Worm (Caenorhabditis elegans) whole organism, young adult: ENCODE results near the gene T10G3.8.

ENCODE experiments used
- C06A6.2 ChIP-seq: fragments of 200-800 bp; sonication (Bioruptor generic); conservative IDR thresholded peaks from 2 replicates; pipeline ENCODE4 v1.3.6; 2022; ENCODE audit warnings: missing genetic modification characterization, missing compliant biosample characterization
- F22D6.2 ChIP-seq: sonication (generic microtip); optimal IDR thresholded peaks from 2 replicates; lab custom pipeline; 2016; ENCODE audit warnings: mild to moderate bottlenecking, missing genetic modification characterization, missing compliant biosample characterization
- F33H1.4 ChIP-seq: fragments of 200-800 bp; sonication (Bioruptor generic); IDR thresholded peaks from 2 replicates; pipeline ENCODE4 v1.3.6; 2022; ENCODE audit warnings: missing genetic modification reagents, missing genetic modification characterization, missing compliant biosample characterization
- F55B11.4 ChIP-seq: sonication (generic microtip); optimal IDR thresholded peaks from 2 replicates; lab custom pipeline; 2016; ENCODE audit warnings: missing compliant biosample characterization, missing genetic modification characterization, borderline replicate concordance; ENCODE audit not compliant: insufficient read depth
- T26A5.8 ChIP-seq: sonication (generic microtip); optimal IDR thresholded peaks from 2 replicates; lab custom pipeline; 2016; ENCODE audit warnings: missing genetic modification characterization, missing compliant biosample characterization
- Y67H2A.10 ChIP-seq: fragments of 200-800 bp; sonication (Bioruptor generic); conservative IDR thresholded peaks from 2 replicates; pipeline ENCODE4 v1.3.6; 2022; ENCODE audit warnings: missing genetic modification reagents, missing genetic modification characterization, missing compliant biosample characterization
- ZK185.1 ChIP-seq: sonication (generic microtip); optimal IDR thresholded peaks from 2 replicates; lab custom pipeline; 2016; ENCODE audit warnings: mild to moderate bottlenecking, missing genetic modification characterization, missing compliant biosample characterization; ENCODE audit not compliant: poor library complexity, severe bottlenecking
- ama-1 ChIP-seq, 3 experiments: fragments of 150-350 bp in 1 of 3; sonication (generic microtip) in 2 of 3; optimal IDR thresholded peaks; 2 replicates each; lab custom pipeline; 2014 to 2018; ENCODE audit warnings: missing biosample characterization in 2 of 3, missing genetic modification characterization in 2 of 3, missing genetic modification reagents in 2 of 3
- attf-6 ChIP-seq: fragments of 200-800 bp; sonication (Bioruptor generic); IDR thresholded peaks from 2 replicates; pipeline ENCODE4 v1.3.6; 2022; ENCODE audit warnings: missing genetic modification reagents, missing genetic modification characterization, missing compliant biosample characterization
- bed-2 ChIP-seq: fragments of 200-800 bp; sonication (Bioruptor generic); IDR thresholded peaks from 2 replicates; pipeline ENCODE4 v1.3.6; 2022; ENCODE audit warnings: missing genetic modification reagents, missing genetic modification characterization, missing compliant biosample characterization
- ceh-100 ChIP-seq: fragments of 200-800 bp; sonication (Bioruptor generic); IDR thresholded peaks from 2 replicates; pipeline ENCODE4 v1.3.6; 2022; ENCODE audit warnings: missing genetic modification reagents, missing genetic modification characterization, missing compliant biosample characterization
- ceh-91 ChIP-seq: fragments of 200-800 bp; sonication (Bioruptor generic); IDR thresholded peaks from 2 replicates; pipeline ENCODE4 v1.3.6; 2022; ENCODE audit warnings: missing genetic modification reagents, missing genetic modification characterization, missing compliant biosample characterization
- die-1 ChIP-seq: sonication (generic microtip); optimal IDR thresholded peaks from 2 replicates; lab custom pipeline; 2016; ENCODE audit warnings: missing genotype, mild to moderate bottlenecking, missing genetic modification characterization, missing compliant biosample characterization
- dox-1 ChIP-seq: fragments of 200-800 bp; sonication (Bioruptor generic); IDR thresholded peaks from 2 replicates; pipeline ENCODE4 v1.3.6; 2022; ENCODE audit warnings: missing genetic modification reagents, missing genetic modification characterization, missing compliant biosample characterization
- dpl-1 ChIP-seq: fragments of 150-350 bp; optimal IDR thresholded peaks from 2 replicates; lab custom pipeline; 2014; ENCODE audit warnings: missing biosample characterization, missing genetic modification reagents, missing genetic modification characterization
- efl-1 ChIP-seq: fragments of 150-350 bp; optimal IDR thresholded peaks from 2 replicates; lab custom pipeline; 2014; ENCODE audit warnings: missing biosample characterization, missing genetic modification reagents, missing genetic modification characterization
- gei-17 ChIP-seq: fragments of 200-800 bp; sonication (Bioruptor generic); optimal IDR thresholded peaks from 2 replicates; lab custom pipeline; 2018; ENCODE audit warnings: mild to moderate bottlenecking, missing genetic modification characterization, missing compliant biosample characterization
- hmg-20 ChIP-seq: fragments of 200-800 bp; sonication (Bioruptor generic); IDR thresholded peaks from 2 replicates; pipeline ENCODE4 v1.3.6; 2022; ENCODE audit warnings: missing genetic modification reagents, missing genetic modification characterization, missing compliant biosample characterization
- let-526 ChIP-seq: fragments of 200-800 bp; sonication (Bioruptor generic); IDR thresholded peaks from 2 replicates; pipeline ENCODE4 v1.3.6; 2022; ENCODE audit warnings: missing genetic modification reagents, missing genetic modification characterization, missing compliant biosample characterization
- lin-40 ChIP-seq: sonication (generic microtip); optimal IDR thresholded peaks from 2 replicates; lab custom pipeline; 2016; ENCODE audit warnings: missing genetic modification characterization, mild to moderate bottlenecking, missing compliant biosample characterization, missing genotype, missing genetic modification reagents
- lir-1 ChIP-seq: fragments of 200-800 bp; sonication (Bioruptor generic); conservative IDR thresholded peaks from 2 replicates; pipeline ENCODE4 v1.3.6; 2022; ENCODE audit warnings: missing genetic modification reagents, missing genetic modification characterization, missing compliant biosample characterization
- madf-10 ChIP-seq: sonication (generic microtip); optimal IDR thresholded peaks from 2 replicates; lab custom pipeline; 2016; ENCODE audit warnings: mild to moderate bottlenecking, missing genetic modification characterization, missing compliant biosample characterization
- madf-3 ChIP-seq: fragments of 200-800 bp; sonication (Bioruptor generic); IDR thresholded peaks from 2 replicates; pipeline ENCODE4 v1.3.6; 2022; ENCODE audit warnings: missing genetic modification reagents, missing genetic modification characterization, missing compliant biosample characterization
- mcd-1 ChIP-seq: fragments of 200-800 bp; sonication (Bioruptor generic); IDR thresholded peaks from 2 replicates; pipeline ENCODE4 v1.3.6; 2022; ENCODE audit warnings: missing genetic modification reagents, missing genetic modification characterization, missing compliant biosample characterization
- mes-4 ChIP-seq: sonication (generic microtip); optimal IDR thresholded peaks from 2 replicates; lab custom pipeline; 2016; ENCODE audit warnings: missing genotype, missing genetic modification characterization, missing compliant biosample characterization
- nfya-1 ChIP-seq: sonication (generic microtip); optimal IDR thresholded peaks from 2 replicates; lab custom pipeline; 2017; ENCODE audit warnings: antibody characterized with exemption, missing compliant biosample characterization, missing genetic modification characterization, borderline replicate concordance; ENCODE audit not compliant: insufficient read depth
- nhr-179 ChIP-seq: sonication (generic microtip); optimal IDR thresholded peaks from 2 replicates; lab custom pipeline; 2016; ENCODE audit warnings: mild to moderate bottlenecking, missing genetic modification characterization, missing compliant biosample characterization
- nhr-80 ChIP-seq: sonication (generic microtip); optimal IDR thresholded peaks from 2 replicates; lab custom pipeline; 2016; ENCODE audit warnings: missing genetic modification characterization, missing compliant biosample characterization
- pha-4 ChIP-seq: fragments of 150-350 bp; sonication (generic microtip); optimal IDR thresholded peaks from 2 replicates; lab custom pipeline; 2014; ENCODE audit warnings: missing biosample characterization, missing genetic modification reagents, missing genetic modification characterization
- snpc-3.4 ChIP-seq: sonication (generic microtip); optimal IDR thresholded peaks from 2 replicates; lab custom pipeline; 2017; ENCODE audit warnings: missing genetic modification characterization, mild to moderate bottlenecking, missing compliant biosample characterization, antibody characterized with exemption, moderate library complexity, missing genotype, missing genetic modification reagents
- tlf-1 ChIP-seq: fragments of 200-800 bp; sonication (Bioruptor generic); optimal IDR thresholded peaks from 2 replicates; lab custom pipeline; 2018; ENCODE audit warnings: mild to moderate bottlenecking, missing genetic modification characterization, missing compliant biosample characterization
- unc-62 ChIP-seq: fragments of 150-350 bp; optimal IDR thresholded peaks from 2 replicates; lab custom pipeline; 2014; ENCODE audit warnings: missing biosample characterization, missing genetic modification reagents, missing genetic modification characterization
- xnd-1 ChIP-seq: sonication (generic microtip); optimal IDR thresholded peaks from 2 replicates; lab custom pipeline; 2016; ENCODE audit warnings: missing genotype, missing genetic modification reagents, missing genetic modification characterization, missing compliant biosample characterization
- ztf-22 ChIP-seq: fragments of 200-800 bp; sonication (Bioruptor generic); optimal IDR thresholded peaks from 2 replicates; lab custom pipeline; 2018; ENCODE audit warnings: mild to moderate bottlenecking, missing genetic modification characterization, moderate library complexity, missing compliant biosample characterization
- ztf-28 ChIP-seq: fragments of 200-800 bp; sonication (Bioruptor generic); IDR thresholded peaks from 2 replicates; pipeline ENCODE4 v1.3.6; 2022; ENCODE audit warnings: missing genetic modification reagents, missing genetic modification characterization, missing compliant biosample characterization
- ztf-3 ChIP-seq: fragments of 200-800 bp; sonication (Bioruptor generic); optimal IDR thresholded peaks from 2 replicates; lab custom pipeline; 2018; ENCODE audit warnings: mild to moderate bottlenecking, missing genetic modification characterization, missing compliant biosample characterization

The T10G3.8 gene

ce11 chrV:13432364-13432763, 43.9 kb downstream of the T10G3.8 start, which contains the start of gene srd-17 (continued):
- TF ChIP-seq bed-2: no peak

ce11 chrV:13428660-13429059, 47.6 kb downstream of the T10G3.8 start, which contains the start of gene srd-19:
srd-19 (minus strand) TSS chrV:13428760.
- no peak for TF ChIP-seq gei-17 (GFP tag; lab: Kevin White, UChicago)
- no peak for TF ChIP-seq ama-1 (optimal IDR thresholded peaks at IDR 0.05; lab: Kevin White, UChicago)
- no peak for TF ChIP-seq ama-1 (GFP tag; optimal IDR thresholded peaks at IDR 0.05; lab: Kevin White, UChicago)
- TF ChIP-seq lin-40 (tag; lab: Kevin White, UChicago): no peak
- no peak for TF ChIP-seq dpl-1
- TF ChIP-seq tlf-1 (GFP tag; lab: Kevin White, UChicago): no peak
- TF ChIP-seq nhr-179 (tag; lab: Kevin White, UChicago): no peak
- no peak for TF ChIP-seq efl-1 (GFP tag; lab: Kevin White, UChicago)
- no peak for TF ChIP-seq ztf-28 (GFP tag; lab: Robert Waterston, UW)
- no peak for TF ChIP-seq ZK185.1
- no peak for TF ChIP-seq F33H1.4
- TF ChIP-seq pha-4 (tag; lab: Kevin White, UChicago): no peak
- no peak for TF ChIP-seq madf-3 (GFP tag; lab: Robert Waterston, UW)
- TF ChIP-seq xnd-1 (tag; lab: Kevin White, UChicago): no peak
- no peak for TF ChIP-seq Y67H2A.10
- no peak for TF ChIP-seq nfya-1 (tag; lab: Kevin White, UChicago)
- no peak for TF ChIP-seq dox-1

ce11 chrV:13427378-13427777, 48.9 kb downstream of the T10G3.8 start:
- TF ChIP-seq hmg-20 (GFP tag; lab: Robert Waterston, UW): no peak

- no peak for TF ChIP-seq F22D6.2
- no peak for TF ChIP-seq lir-1 (GFP tag; lab: Robert Waterston, UW)
- TF ChIP-seq T26A5.8 (tag; lab: Kevin White, UChicago): no peak
- TF ChIP-seq snpc-3.4 (tag; lab: Kevin White, UChicago): no peak
- no peak for TF ChIP-seq die-1 (tag; lab: Kevin White, UChicago)
- no peak for TF ChIP-seq let-526 (GFP tag; lab: Robert Waterston, UW)
- TF ChIP-seq nhr-80: no peak
- TF ChIP-seq mes-4: no peak
- TF ChIP-seq F55B11.4: no peak
- no peak for TF ChIP-seq madf-10
- TF ChIP-seq C06A6.2 (GFP tag; lab: Robert Waterston, UW): no peak
- TF ChIP-seq mcd-1 (GFP tag; lab: Robert Waterston, UW): no peak
- no peak for TF ChIP-seq ceh-91 (GFP tag; lab: Robert Waterston, UW)
- TF ChIP-seq ztf-3 (GFP tag; lab: Kevin White, UChicago): no peak
- no peak for TF ChIP-seq ceh-100 (GFP tag; lab: Robert Waterston, UW)
- TF ChIP-seq attf-6 (GFP tag; lab: Robert Waterston, UW): no peak
- TF ChIP-seq unc-62 (GFP tag; lab: Kevin White, UChicago): no peak
- TF ChIP-seq ztf-22: no peak
- TF ChIP-seq, all 124 proteins: peak for 0
Observed at ce11 chrV:13426764-13427163, 49.5 kb downstream of the T10G3.8 start, which contains the start of gene srd-18. srd-18 (minus strand) TSS chrV:13426864.
